Fruit fly (Drosophila melanogaster): ENCODE data around the gene CG13999.

DNA sequence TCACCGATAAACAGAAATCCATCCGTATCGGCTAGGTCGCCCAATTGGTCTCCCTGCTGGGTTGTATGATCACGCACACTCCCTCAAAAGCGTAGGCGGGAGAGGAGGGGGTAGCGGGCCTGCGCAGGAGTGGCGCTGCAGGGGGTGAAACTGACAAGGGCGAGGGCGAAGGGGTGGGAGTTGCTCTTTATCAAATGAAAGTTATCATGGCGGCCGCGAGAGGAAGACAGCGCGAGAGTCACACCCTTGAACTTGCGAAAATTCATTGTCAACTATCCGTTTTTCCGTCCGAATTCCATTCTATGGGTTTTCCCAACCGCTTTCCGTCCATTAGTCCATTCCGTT, 22.8 kb upstream of the CG13999 start:
- TF ChIP-seq CG14711 (tag; optimal IDR thresholded peaks at IDR 0.05) (no peak), Hr96 (GFP tag; optimal IDR thresholded peaks at IDR 0.05) (no peak), CG7101 (tag; optimal IDR thresholded peaks at IDR 0.05) (no peak), CG12768 (GFP tag; optimal IDR thresholded peaks at IDR 0.05) (no peak), kay (GFP tag; ENCODE audit: borderline replicate concordance) (no peak)

Data from whole organism, adult.